Fruit fly (Drosophila melanogaster) whole organism, embryonic: Measurements from ENCODE around the gene Ras85D.

Experiments
- Atf6 ChIP-seq: fragments of 200-800 bp; sonication (Bioruptor generic); IDR thresholded peaks from 2 replicates; pipeline ENCODE4 v1.3.6; 2022; ENCODE audit warnings: missing biosample characterization, missing genetic modification characterization
- Awh ChIP-seq: fragments of 200-800 bp; sonication (Bioruptor generic); IDR thresholded peaks from 2 replicates; pipeline ENCODE4, ENCODE4 v1.3.6; 2022; ENCODE audit warnings: missing biosample characterization, missing genetic modification characterization
- CG10543 ChIP-seq: fragments of 200-800 bp; sonication (Bioruptor generic); optimal IDR thresholded peaks from 3 replicates; lab custom pipeline; 2017; ENCODE audit warnings: missing biosample characterization, mild to moderate bottlenecking, missing genetic modification characterization, moderate library complexity
- CG12769 ChIP-seq: fragments of 200-800 bp; sonication (Bioruptor generic); optimal IDR thresholded peaks from 2 replicates; lab custom pipeline; 2019; ENCODE audit warnings: missing biosample characterization, mild to moderate bottlenecking, missing genetic modification characterization, moderate library complexity
- CG13624 ChIP-seq: fragments of 200-800 bp; sonication (Bioruptor generic); optimal IDR thresholded peaks from 2 replicates; lab custom pipeline; 2016; ENCODE audit warnings: missing biosample characterization, missing genetic modification characterization
- CG13894 ChIP-seq: fragments of 200-800 bp; sonication (Bioruptor generic); optimal IDR thresholded peaks from 3 replicates; lab custom pipeline; 2018; ENCODE audit warnings: missing biosample characterization, mild to moderate bottlenecking, missing genetic modification characterization, moderate library complexity
- CG14050 ChIP-seq: fragments of 200-800 bp; sonication (Bioruptor generic); IDR thresholded peaks from 3 replicates; pipeline ENCODE4 v1.3.6; 2022; ENCODE audit warnings: missing biosample characterization, missing genetic modification characterization
- CG14441 ChIP-seq: fragments of 200-800 bp; sonication (Bioruptor generic); IDR thresholded peaks from 2 replicates; pipeline ENCODE4 v1.3.6; 2022; ENCODE audit warnings: missing biosample characterization, missing genetic modification characterization
- CG15011 ChIP-seq: fragments of 200-800 bp; sonication (Bioruptor generic); optimal IDR thresholded peaks from 3 replicates; lab custom pipeline; 2018; ENCODE audit warnings: missing biosample characterization, mild to moderate bottlenecking, missing genetic modification characterization
- CG15514 ChIP-seq: fragments of 200-800 bp; sonication (Bioruptor generic); optimal IDR thresholded peaks from 3 replicates; lab custom pipeline; 2017; ENCODE audit warnings: missing biosample characterization, missing genetic modification characterization, mild to moderate bottlenecking, moderate library complexity, missing genetic modification reagents
- CG1603 ChIP-seq: fragments of 200-800 bp; sonication (Bioruptor generic); optimal IDR thresholded peaks from 2 replicates; lab custom pipeline; 2019; ENCODE audit warnings: missing biosample characterization, mild to moderate bottlenecking, missing genetic modification characterization, moderate library complexity
- CG1832 ChIP-seq: fragments of 200-800 bp; sonication (Bioruptor generic); optimal IDR thresholded peaks from 2 replicates; lab custom pipeline; 2017; ENCODE audit warnings: missing biosample characterization, mild to moderate bottlenecking, missing genetic modification characterization, inconsistent platforms
- CG2678 ChIP-seq: fragments of 200-800 bp; sonication (Bioruptor generic); optimal IDR thresholded peaks from 3 replicates; lab custom pipeline; 2019; ENCODE audit warnings: missing biosample characterization, mild to moderate bottlenecking, missing genetic modification characterization, moderate library complexity
- CG43689 ChIP-seq: fragments of 200-800 bp; sonication (Bioruptor generic); IDR thresholded peaks from 2 replicates; pipeline ENCODE4 v1.3.6; 2022; ENCODE audit warnings: missing biosample characterization, missing genetic modification characterization
- CG4404 ChIP-seq: fragments of 200-800 bp; sonication (Bioruptor generic); IDR thresholded peaks from 2 replicates; pipeline ENCODE4 v1.3.6; 2022; ENCODE audit warnings: missing biosample characterization, missing genetic modification characterization
- CG4617 ChIP-seq: fragments of 200-800 bp; sonication (Bioruptor generic); optimal IDR thresholded peaks from 3 replicates; lab custom pipeline; 2016; ENCODE audit warnings: missing biosample characterization, missing genetic modification characterization, borderline replicate concordance
- CG6854 ChIP-seq: fragments of 200-800 bp; sonication (Bioruptor generic); optimal IDR thresholded peaks from 3 replicates; lab custom pipeline; 2017; ENCODE audit warnings: missing biosample characterization, mild to moderate bottlenecking, missing genetic modification characterization
- CG8290 ChIP-seq, 3 experiments: fragments of 200-800 bp; sonication (Bioruptor generic); optimal IDR thresholded peaks; 2 replicates each; lab custom pipeline; 2016 to 2019; ENCODE audit warnings: missing biosample characterization in 3 of 3, missing genetic modification characterization in 3 of 3, mild to moderate bottlenecking in 2 of 3, moderate library complexity in 1 of 3
- CG9609 ChIP-seq: fragments of 200-800 bp; sonication (Bioruptor generic); optimal IDR thresholded peaks from 3 replicates; lab custom pipeline; 2016; ENCODE audit warnings: missing biosample characterization, missing genetic modification characterization
- Dek ChIP-seq: fragments of 200-800 bp; sonication (Bioruptor generic); optimal IDR thresholded peaks from 3 replicates; lab custom pipeline; 2019; ENCODE audit warnings: missing biosample characterization, mild to moderate bottlenecking, missing genetic modification characterization, moderate library complexity
- Dip2 ChIP-seq: fragments of 200-800 bp; sonication (Bioruptor generic); IDR thresholded peaks from 2 replicates; pipeline ENCODE4 v1.3.6; 2022; ENCODE audit warnings: missing biosample characterization, missing genetic modification characterization
- Doc3 ChIP-seq: fragments of 200-800 bp; sonication (Bioruptor generic); IDR thresholded peaks from 3 replicates; pipeline ENCODE4 v1.3.6; 2022; ENCODE audit warnings: missing biosample characterization, missing genetic modification characterization; ENCODE audit not compliant: partially characterized antibody
- Eip74EF ChIP-seq, 2 experiments: fragments of 200-800 bp in 1 of 2; fragments of >200 bp in 1 of 2; sonication (Bioruptor generic) in 1 of 2; optimal IDR thresholded peaks; 2 replicates each; lab custom pipeline; 2017 to 2019; ENCODE audit warnings: missing biosample characterization in 2 of 2, missing genetic modification characterization in 2 of 2, mild to moderate bottlenecking in 1 of 2, moderate library complexity in 1 of 2
- Fer1 ChIP-seq: fragments of 200-800 bp; sonication (Bioruptor generic); optimal IDR thresholded peaks from 2 replicates; lab custom pipeline; 2017; ENCODE audit warnings: missing biosample characterization, mild to moderate bottlenecking, missing genetic modification characterization
- Fer3 ChIP-seq: fragments of 200-800 bp; sonication (Bioruptor generic); optimal IDR thresholded peaks from 2 replicates; lab custom pipeline; 2018; ENCODE audit warnings: missing biosample characterization, mild to moderate bottlenecking, missing genetic modification characterization, moderate library complexity
- Hey ChIP-seq: fragments of 200-800 bp; sonication (Bioruptor generic); optimal IDR thresholded peaks from 3 replicates; lab custom pipeline; 2018; ENCODE audit warnings: missing biosample characterization, mild to moderate bottlenecking, missing genetic modification characterization
- NFAT ChIP-seq: fragments of 200-800 bp; sonication (Bioruptor generic); IDR thresholded peaks from 2 replicates; pipeline ENCODE4 v1.3.6; 2022; ENCODE audit warnings: missing biosample characterization, missing genetic modification characterization
- PHDP ChIP-seq: fragments of 200-800 bp; sonication (Bioruptor generic); optimal IDR thresholded peaks from 3 replicates; lab custom pipeline; 2018; ENCODE audit warnings: missing biosample characterization, mild to moderate bottlenecking, missing genetic modification characterization, moderate library complexity
- Pdp1 ChIP-seq, 2 experiments: fragments of 200-800 bp; sonication (Bioruptor generic); optimal IDR thresholded peaks; 3 replicates each; lab custom pipeline; 2016; ENCODE audit warnings: missing biosample characterization in 2 of 2, missing genetic modification characterization in 2 of 2, mild to moderate bottlenecking in 1 of 2, moderate library complexity in 1 of 2
- Rfx ChIP-seq: fragments of 200-800 bp; sonication (Bioruptor generic); IDR thresholded peaks from 2 replicates; pipeline ENCODE4 v1.3.6; 2022; ENCODE audit warnings: missing biosample characterization, missing genetic modification characterization
- ato ChIP-seq: fragments of 200-800 bp; sonication (Bioruptor generic); IDR thresholded peaks from 2 replicates; pipeline ENCODE4 v1.3.6; 2022; ENCODE audit warnings: missing biosample characterization, missing genetic modification characterization; ENCODE audit not compliant: partially characterized antibody
- bbx ChIP-seq: fragments of 200-800 bp; sonication (Bioruptor generic); IDR thresholded peaks from 2 replicates; pipeline ENCODE4 v1.3.6; 2022; ENCODE audit warnings: missing biosample characterization, missing genetic modification characterization; ENCODE audit not compliant: partially characterized antibody
- caup ChIP-seq: fragments of 200-800 bp; sonication (Bioruptor generic); optimal IDR thresholded peaks from 3 replicates; lab custom pipeline; 2017; ENCODE audit warnings: missing biosample characterization, mild to moderate bottlenecking, missing genetic modification characterization, moderate library complexity; ENCODE audit not compliant: severe bottlenecking
- chinmo ChIP-seq: fragments of 200-800 bp; sonication (Bioruptor generic); IDR thresholded peaks from 4 replicates; pipeline ENCODE4 v1.3.6; 2022; ENCODE audit warnings: missing biosample characterization, missing genetic modification characterization; ENCODE audit not compliant: partially characterized antibody
- dmrt11E ChIP-seq: fragments of 200-800 bp; sonication (Bioruptor generic); optimal IDR thresholded peaks from 3 replicates; lab custom pipeline; 2018; ENCODE audit warnings: missing biosample characterization, mild to moderate bottlenecking, missing genetic modification characterization, moderate library complexity
- eyg ChIP-seq: fragments of 200-800 bp; sonication (Bioruptor generic); optimal IDR thresholded peaks from 3 replicates; lab custom pipeline; 2016; ENCODE audit warnings: missing biosample characterization, missing genetic modification characterization
- fd3F ChIP-seq: fragments of 200-800 bp; sonication (Bioruptor generic); optimal IDR thresholded peaks from 2 replicates; lab custom pipeline; 2018; ENCODE audit warnings: missing biosample characterization, mild to moderate bottlenecking, missing genetic modification characterization, moderate library complexity
- ftz-f1 ChIP-seq: fragments of 200-800 bp; sonication (Bioruptor generic); optimal IDR thresholded peaks from 2 replicates; lab custom pipeline; 2016; ENCODE audit warnings: missing biosample characterization, missing genetic modification characterization
- grn ChIP-seq: fragments of 200-800 bp; sonication (Bioruptor generic); optimal IDR thresholded peaks from 3 replicates; lab custom pipeline; 2017; ENCODE audit warnings: missing biosample characterization, missing genetic modification characterization
- her ChIP-seq: fragments of 200-800 bp; sonication (Bioruptor generic); optimal IDR thresholded peaks from 2 replicates; lab custom pipeline; 2016; ENCODE audit warnings: missing biosample characterization, missing genetic modification characterization
- jumu ChIP-seq: fragments of 200-800 bp; sonication (Bioruptor generic); optimal IDR thresholded peaks from 3 replicates; lab custom pipeline; 2016; ENCODE audit warnings: missing biosample characterization, missing genetic modification characterization
- lov ChIP-seq, 2 experiments: fragments of 200-800 bp in 1 of 2; fragments of >200 bp in 1 of 2; sonication (Bioruptor generic) in 1 of 2; IDR thresholded peaks in 1 of 2; optimal IDR thresholded peaks in 1 of 2; 2 replicates in 1 of 2; 3 replicates in 1 of 2; pipeline versions ENCODE4 v1.3.6 to Lab custom; 2017 to 2022; ENCODE audit warnings: missing biosample characterization in 1 of 2, missing genetic modification characterization in 1 of 2
- pnt ChIP-seq: fragments of 200-800 bp; sonication (Bioruptor generic); optimal IDR thresholded peaks from 3 replicates; lab custom pipeline; 2016; ENCODE audit warnings: missing biosample characterization, missing genetic modification characterization
- pros ChIP-seq: fragments of 200-800 bp; sonication (Bioruptor generic); optimal IDR thresholded peaks from 3 replicates; lab custom pipeline; 2019; ENCODE audit warnings: missing biosample characterization, mild to moderate bottlenecking, missing genetic modification characterization, moderate library complexity
- row ChIP-seq: fragments of 200-800 bp; sonication (Bioruptor generic); IDR thresholded peaks from 3 replicates; pipeline ENCODE4 v1.3.6; 2022; ENCODE audit warnings: missing biosample characterization, missing genetic modification characterization
- sim ChIP-seq: fragments of 200-800 bp; sonication (Bioruptor generic); IDR thresholded peaks from 2 replicates; pipeline ENCODE4 v1.3.6; 2022; ENCODE audit warnings: missing biosample characterization, missing genetic modification characterization
- tna ChIP-seq: fragments of 200-800 bp; sonication (Bioruptor generic); IDR thresholded peaks from 2 replicates; pipeline ENCODE4 v1.3.6; 2022; ENCODE audit warnings: missing biosample characterization, missing genetic modification characterization; ENCODE audit not compliant: partially characterized antibody
- tup ChIP-seq: fragments of 200-800 bp; sonication (Bioruptor generic); optimal IDR thresholded peaks from 2 replicates; lab custom pipeline; 2016; ENCODE audit warnings: missing biosample characterization, mild to moderate bottlenecking, missing genetic modification characterization, moderate library complexity

Ras85D gene

DNA sequence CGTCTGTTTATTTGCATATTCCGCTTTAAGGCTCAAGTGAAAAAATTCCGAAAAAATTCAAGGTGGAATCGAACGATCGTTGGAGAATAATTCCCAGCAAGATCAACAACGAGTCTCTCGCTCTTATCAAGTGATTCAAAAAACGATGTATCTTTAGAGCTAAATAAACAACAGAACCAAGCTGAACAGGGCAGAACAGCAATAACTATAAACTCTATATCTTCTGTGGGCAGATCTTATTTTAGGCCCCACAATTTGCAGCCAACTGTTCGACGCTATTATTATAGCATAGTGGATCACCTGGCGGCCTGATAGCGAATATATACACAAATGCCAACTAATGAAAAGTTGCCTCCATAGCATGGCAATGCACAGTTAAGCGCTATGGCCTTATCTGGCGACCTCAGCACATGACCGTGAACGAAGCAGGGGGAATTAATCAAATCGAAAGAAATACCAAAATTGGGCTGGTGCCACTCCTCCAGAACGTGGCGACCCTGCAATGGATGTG, 16.6 kb upstream of the Ras85D start (continued):
- TF ChIP-seq CG1603 (tag; lab: Kevin White, UChicago) (no peak), sim (no peak), lov (optimal IDR thresholded peaks at IDR 0.05; lab: Kevin White, UChicago) (no peak), lov (GFP tag; IDR thresholded peaks at IDR 0.05; lab: Robert Waterston, UW) (no peak), CG1832 (GFP tag; lab: Kevin White, UChicago) (no peak), CG10543 (peak; percentile 83), CG8290 (GFP tag; optimal IDR thresholded peaks at IDR 0.05; lab: Kevin White, UChicago) (no peak), CG8290 (tag; optimal IDR thresholded peaks at IDR 0.05; lab: Kevin White, UChicago) (peak in 1 of 2 experiments; percentile 37), CG15514 (GFP tag; lab: Kevin White, UChicago) (peak; percentile 41), Rfx (GFP tag; lab: Robert Waterston, UW) (0 out of 2 replicates have a peak, but pooled peaks have one; percentile 4), Dek (tag; lab: Kevin White, UChicago) (no peak), CG13624 (GFP tag; lab: Kevin White, UChicago) (peak; percentile 61), bbx (no peak), dmrt11E (tag; lab: Kevin White, UChicago) (no peak), CG15011 (GFP tag; lab: Kevin White, UChicago) (peak; percentile 36), eyg (GFP tag; lab: Kevin White, UChicago) (no peak), jumu (no peak), Doc3 (GFP tag; lab: Robert Waterston, UW) (no peak), CG43689 (GFP tag; lab: Robert Waterston, UW) (no peak), ato (GFP tag; lab: Robert Waterston, UW) (no peak), PHDP (no peak), CG4617 (GFP tag; lab: Kevin White, UChicago) (no peak), CG2678 (peak; percentile 25), CG13894 (tag; lab: Kevin White, UChicago) (peak; percentile 98), row (GFP tag; lab: Robert Waterston, UW) (no peak), Dip2 (GFP tag; lab: Robert Waterston, UW) (no peak), grn (GFP tag; lab: Kevin White, UChicago) (peak; percentile 41), her (GFP tag; lab: Kevin White, UChicago) (peak; percentile 19), CG4404 (no peak), pros (no peak), CG14050 (no peak), CG12769 (peak; percentile 62), CG6854 (peak; percentile 17), Eip74EF (GFP tag; optimal IDR thresholded peaks at IDR 0.05; lab: Kevin White, UChicago) (no peak), CG9609 (GFP tag; lab: Kevin White, UChicago) (no peak), tna (GFP tag; lab: Robert Waterston, UW) (0 out of 2 replicates have a peak, but pooled peaks have one; percentile 15), Atf6 (GFP tag; lab: Robert Waterston, UW) (peak; percentile 45; the same call in 1 of the 2 replicates), Hey (peak; percentile 18), fd3F (GFP tag; lab: Kevin White, UChicago) (no peak), chinmo (GFP tag; lab: Robert Waterston, UW) (peak; percentile 82; the same call in 2 of the 4 replicates), Pdp1 (GFP tag; optimal IDR thresholded peaks at IDR 0.05; lab: Kevin White, UChicago) (peak in 1 of 2 experiments; percentile 51), CG14441 (GFP tag; lab: Robert Waterston, UW) (no peak), caup (peak; percentile 15), tup (GFP tag; lab: Kevin White, UChicago) (no peak), Fer3 (tag; lab: Kevin White, UChicago) (peak; percentile 25), ftz-f1 (GFP tag; lab: Kevin White, UChicago) (peak; percentile 93), Fer1 (GFP tag; lab: Kevin White, UChicago) (peak; percentile 19), NFAT (GFP tag; lab: Robert Waterston, UW) (no peak), Awh (GFP tag; lab: Robert Waterston, UW) (no peak), pnt (no peak)
